Fruit fly (Drosophila melanogaster): Measurements from ENCODE around the gene Eig71Eh.

DNA sequence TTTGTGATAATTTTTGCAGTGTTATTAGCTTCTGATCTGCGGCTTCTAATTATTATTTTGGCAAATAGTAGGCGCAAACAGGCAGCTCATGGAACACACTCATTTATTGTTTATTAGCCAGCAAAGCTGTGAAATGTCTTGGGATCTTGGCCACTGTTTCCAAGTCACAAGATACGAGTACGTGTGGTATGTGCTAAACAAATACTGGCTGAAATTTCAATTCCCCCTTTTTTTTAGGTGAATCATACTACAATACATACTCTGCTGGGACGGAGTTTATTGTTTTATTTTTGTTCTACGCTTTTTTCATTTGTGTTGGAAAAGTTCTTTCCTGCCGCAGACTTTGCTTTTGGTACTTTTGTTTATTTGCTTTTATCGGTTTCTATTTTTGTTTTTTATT, 28.2 kb downstream of the Eig71Eh start:
- no peak for TF ChIP-seq CG8478 (optimal IDR thresholded peaks at IDR 0.05)
- TF ChIP-seq CTCF (optimal IDR thresholded peaks at IDR 0.05), result no peak
